Worm (Caenorhabditis elegans): ENCODE results near the gene F28A10.8.

F28A10.8 gene

DNA sequence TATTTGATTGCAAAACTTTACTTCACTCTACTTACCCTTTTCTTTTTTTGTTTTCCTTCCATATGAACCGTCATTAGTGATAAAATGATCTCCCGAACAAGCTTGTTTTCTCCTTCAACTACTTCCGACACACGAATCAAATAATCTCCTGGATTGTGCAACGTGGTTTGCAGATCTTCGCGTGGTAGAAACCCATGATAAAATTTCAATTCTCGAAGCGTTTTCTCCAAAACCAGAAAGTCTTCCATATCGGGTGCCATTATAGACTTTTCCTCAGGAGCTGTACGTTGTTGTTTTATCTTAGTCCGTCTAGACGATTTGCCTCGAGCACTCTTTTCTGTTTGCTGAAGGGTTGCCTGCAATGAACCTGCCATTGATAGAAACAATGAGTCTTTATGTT, 40.9 kb downstream of the F28A10.8 start:
- TF ChIP-seq fkh-2 (tag; optimal IDR thresholded peaks at IDR 0.05) (no peak), egl-5 (tag; optimal IDR thresholded peaks at IDR 0.05) (no peak), zag-1 (tag; optimal IDR thresholded peaks at IDR 0.05) (no peak), fos-1 (tag; optimal IDR thresholded peaks at IDR 0.05) (no peak), hmg-11 (tag; optimal IDR thresholded peaks at IDR 0.05) (no peak), eor-1 (tag; optimal IDR thresholded peaks at IDR 0.05) (no peak), ama-1 (optimal IDR thresholded peaks at IDR 0.05) (no peak), nhr-28 (tag; optimal IDR thresholded peaks at IDR 0.05) (no peak), nhr-237 (tag; optimal IDR thresholded peaks at IDR 0.05) (no peak), nfya-1 (tag; optimal IDR thresholded peaks at IDR 0.05; ENCODE audit: insufficient read depth) (no peak), nhr-43 (tag; optimal IDR thresholded peaks at IDR 0.05; ENCODE audit: poor library complexity, severe bottlenecking) (no peak), mdl-1 (tag; optimal IDR thresholded peaks at IDR 0.05) (no peak), ceh-9 (tag; optimal IDR thresholded peaks at IDR 0.05) (no peak), tbx-2 (tag; optimal IDR thresholded peaks at IDR 0.05) (no peak), ceh-28 (tag; optimal IDR thresholded peaks at IDR 0.05) (no peak)

DNA sequence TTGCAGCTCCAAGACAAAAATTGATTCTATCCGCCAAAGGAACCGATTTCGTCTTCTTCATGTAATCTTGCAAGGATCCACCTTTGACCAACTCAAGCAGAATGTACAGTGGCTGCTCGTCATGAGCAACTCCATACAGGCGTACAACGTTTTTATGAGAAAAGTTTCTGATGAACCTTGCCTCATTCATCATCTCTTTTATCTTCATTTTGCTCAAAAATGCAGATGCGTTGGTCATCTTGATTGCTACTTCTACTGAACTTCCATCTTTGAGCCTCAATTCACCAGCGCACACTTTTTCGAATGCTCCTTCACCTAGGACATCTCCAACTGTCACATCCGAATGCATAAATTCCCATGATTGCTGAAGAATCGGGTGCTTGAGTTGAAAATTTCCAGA, 41.4 kb downstream of the F28A10.8 start:
- TF ChIP-seq zag-1 (tag; optimal IDR thresholded peaks at IDR 0.05) (no peak), nhr-76 (tag; optimal IDR thresholded peaks at IDR 0.05) (no peak), ztf-4 (tag; optimal IDR thresholded peaks at IDR 0.05) (no peak), fkh-2 (tag; optimal IDR thresholded peaks at IDR 0.05) (no peak), lin-39 (tag; optimal IDR thresholded peaks at IDR 0.05) (no peak), eor-1 (tag; optimal IDR thresholded peaks at IDR 0.05) (no peak), jun-1 (tag; optimal IDR thresholded peaks at IDR 0.05) (no peak), ceh-28 (tag; optimal IDR thresholded peaks at IDR 0.05) (no peak), mml-1 (tag; optimal IDR thresholded peaks at IDR 0.05) (no peak), pha-4 (tag; optimal IDR thresholded peaks at IDR 0.05) (no peak), nhr-12 (tag; optimal IDR thresholded peaks at IDR 0.05) (no peak), ceh-82 (tag; optimal IDR thresholded peaks at IDR 0.05) (no peak)

ce11 chrII:791828-792227, 46.5 kb downstream of the F28A10.8 start, which contains the start of gene F46F5.1:
Gene F46F5.1, minus strand, starts transcription at chrII:791928.
- no peak for TF ChIP-seq eor-1 (tag; optimal IDR thresholded peaks at IDR 0.05)
- TF ChIP-seq nhr-67 (tag; optimal IDR thresholded peaks at IDR 0.05) = no peak
- TF ChIP-seq ceh-82 (tag; optimal IDR thresholded peaks at IDR 0.05) = no peak
- no peak for TF ChIP-seq lin-39 (tag; optimal IDR thresholded peaks at IDR 0.05)
- no peak for TF ChIP-seq ztf-4 (tag; optimal IDR thresholded peaks at IDR 0.05)
- TF ChIP-seq lsy-12 (tag; optimal IDR thresholded peaks at IDR 0.05) = no peak
- no peak for TF ChIP-seq snpc-4 (tag; optimal IDR thresholded peaks at IDR 0.05)
- TF ChIP-seq jun-1 (tag; optimal IDR thresholded peaks at IDR 0.05) = no peak

DNA sequence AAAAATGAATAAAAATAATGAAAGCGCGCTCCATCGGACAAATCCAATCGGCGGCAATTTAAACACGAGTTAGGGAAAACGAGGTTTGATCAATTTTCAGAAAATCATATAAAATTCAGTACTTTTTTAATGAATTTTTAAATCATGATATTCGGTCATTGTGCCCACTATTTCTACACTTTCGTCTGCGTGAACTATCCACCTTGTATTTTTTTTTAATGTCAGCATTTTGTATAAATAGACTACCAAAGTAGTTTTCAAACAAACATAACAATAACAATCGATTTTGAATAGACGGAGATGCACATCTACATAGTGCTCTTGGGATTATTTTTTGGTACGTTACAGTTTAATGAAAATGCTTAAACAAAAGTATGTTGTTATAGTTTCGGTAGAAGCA, 50.2 kb downstream of the F28A10.8 start, which contains the start of gene F46F5.15:
Gene F46F5.15 (plus strand): TSS at position 301 of the 400 bp plus-strand sequence.
- no peak for TF ChIP-seq nhr-77 (tag; optimal IDR thresholded peaks at IDR 0.05)
- no peak for TF ChIP-seq nhr-43 (tag; optimal IDR thresholded peaks at IDR 0.05; ENCODE audit: poor library complexity, severe bottlenecking)
- no peak for TF ChIP-seq nhr-11 (tag; optimal IDR thresholded peaks at IDR 0.05)
- TF ChIP-seq fkh-2 (tag; optimal IDR thresholded peaks at IDR 0.05) = no peak
- TF ChIP-seq fkh-10 (GFP tag; optimal IDR thresholded peaks at IDR 0.05) = no peak
- no peak for TF ChIP-seq ZK546.5 (tag; optimal IDR thresholded peaks at IDR 0.05)
- TF ChIP-seq elt-3 (tag; optimal IDR thresholded peaks at IDR 0.05) = no peak
- TF ChIP-seq ztf-11 (tag; optimal IDR thresholded peaks at IDR 0.05) = no peak
- no peak for TF ChIP-seq ceh-16 (tag; optimal IDR thresholded peaks at IDR 0.05)
- no peak for TF ChIP-seq fos-1 (tag; optimal IDR thresholded peaks at IDR 0.05)

Measured in whole organism, L3 larva.